Fruit fly (Drosophila melanogaster) whole organism, embryonic: ENCODE results near the gene Bsg.

Experiments used
- Awh ChIP-seq: fragments of 200-800 bp; sonication (Bioruptor generic); IDR thresholded peaks from 2 replicates; pipeline ENCODE4, ENCODE4 v1.3.6; 2022; ENCODE audit warnings: missing biosample characterization, missing genetic modification characterization
- Bdp1 ChIP-seq: fragments of 200-800 bp; sonication (Bioruptor generic); optimal IDR thresholded peaks from 3 replicates; lab custom pipeline; 2016; ENCODE audit warnings: missing biosample characterization, missing genetic modification characterization
- Blimp-1 ChIP-seq: fragments of 200-800 bp; sonication (Bioruptor generic); optimal IDR thresholded peaks from 3 replicates; lab custom pipeline; 2018; ENCODE audit warnings: missing biosample characterization, missing genetic modification characterization, mild to moderate bottlenecking, moderate library complexity, missing genetic modification reagents
- CG10543 ChIP-seq: fragments of 200-800 bp; sonication (Bioruptor generic); optimal IDR thresholded peaks from 3 replicates; lab custom pipeline; 2017; ENCODE audit warnings: missing biosample characterization, mild to moderate bottlenecking, missing genetic modification characterization, moderate library complexity
- CG11504 ChIP-seq: fragments of 200-800 bp; sonication (Bioruptor generic); optimal IDR thresholded peaks from 3 replicates; lab custom pipeline; 2019; ENCODE audit warnings: missing biosample characterization, mild to moderate bottlenecking, missing genetic modification characterization, moderate library complexity
- CG11695 ChIP-seq: fragments of 200-800 bp; sonication (Bioruptor generic); IDR thresholded peaks from 3 replicates; pipeline ENCODE4 v1.3.6; 2022; ENCODE audit warnings: missing biosample characterization, missing genetic modification characterization
- CG12071 ChIP-seq: fragments of 200-800 bp; sonication (Bioruptor generic); optimal IDR thresholded peaks from 3 replicates; lab custom pipeline; 2018; ENCODE audit warnings: missing biosample characterization, mild to moderate bottlenecking, missing genetic modification characterization
- CG1602 ChIP-seq: fragments of 200-800 bp; sonication (Bioruptor generic); optimal IDR thresholded peaks from 3 replicates; lab custom pipeline; 2016; ENCODE audit warnings: missing biosample characterization, missing genetic modification characterization
- CG3065 ChIP-seq: fragments of 200-800 bp; sonication (Bioruptor generic); optimal IDR thresholded peaks from 2 replicates; lab custom pipeline; 2016; ENCODE audit warnings: missing biosample characterization, missing genetic modification characterization
- CG34224 ChIP-seq: fragments of 200-800 bp; sonication (Bioruptor generic); IDR thresholded peaks from 3 replicates; pipeline ENCODE4 v1.3.6; 2022; ENCODE audit warnings: missing biosample characterization, missing genetic modification characterization; ENCODE audit not compliant: partially characterized antibody
- CG4282 ChIP-seq: fragments of 200-800 bp; sonication (Bioruptor generic); optimal IDR thresholded peaks from 2 replicates; lab custom pipeline; 2016; ENCODE audit warnings: missing biosample characterization, missing genetic modification characterization
- CG4404 ChIP-seq: fragments of 200-800 bp; sonication (Bioruptor generic); IDR thresholded peaks from 2 replicates; pipeline ENCODE4 v1.3.6; 2022; ENCODE audit warnings: missing biosample characterization, missing genetic modification characterization
- CG5953 ChIP-seq: fragments of 200-800 bp; sonication (Bioruptor generic); IDR thresholded peaks from 2 replicates; pipeline ENCODE4 v1.3.6; 2022; ENCODE audit warnings: missing biosample characterization, missing genetic modification characterization
- CG6689 ChIP-seq: fragments of 200-800 bp; sonication (Bioruptor generic); IDR thresholded peaks from 2 replicates; pipeline ENCODE4 v1.3.6; 2022; ENCODE audit warnings: missing biosample characterization, missing genetic modification characterization
- CG7556 ChIP-seq: fragments of 200-800 bp; sonication (Bioruptor generic); optimal IDR thresholded peaks from 2 replicates; lab custom pipeline; 2017; ENCODE audit warnings: missing biosample characterization, mild to moderate bottlenecking, missing genetic modification characterization
- CG7928 ChIP-seq: fragments of 200-800 bp; sonication (Bioruptor generic); optimal IDR thresholded peaks from 2 replicates; lab custom pipeline; 2017; ENCODE audit warnings: missing biosample characterization, mild to moderate bottlenecking, missing genetic modification characterization
- CG8290 ChIP-seq, 3 experiments: fragments of 200-800 bp; sonication (Bioruptor generic); optimal IDR thresholded peaks; 2 replicates each; lab custom pipeline; 2016 to 2019; ENCODE audit warnings: missing biosample characterization in 3 of 3, missing genetic modification characterization in 3 of 3, mild to moderate bottlenecking in 2 of 3, moderate library complexity in 1 of 3
- CG8359 ChIP-seq: fragments of 200-800 bp; sonication (Bioruptor generic); optimal IDR thresholded peaks from 2 replicates; lab custom pipeline; 2017; ENCODE audit warnings: missing biosample characterization, mild to moderate bottlenecking, missing genetic modification characterization, borderline replicate concordance
- CG9797 ChIP-seq: fragments of 200-800 bp; sonication (Bioruptor generic); optimal IDR thresholded peaks from 3 replicates; lab custom pipeline; 2018; ENCODE audit warnings: missing biosample characterization, mild to moderate bottlenecking, missing genetic modification characterization
- CTCF ChIP-seq: fragments of 200-800 bp; sonication (Bioruptor generic); optimal IDR thresholded peaks from 2 replicates; lab custom pipeline; 2017; ENCODE audit warnings: missing biosample characterization, mild to moderate bottlenecking, missing genetic modification characterization, moderate library complexity
- Dbx ChIP-seq: fragments of 200-800 bp; sonication (Bioruptor generic); IDR thresholded peaks from 3 replicates; pipeline ENCODE4 v1.3.6; 2022; ENCODE audit warnings: missing biosample characterization, missing genetic modification characterization
- Dip3 ChIP-seq: fragments of 200-800 bp; sonication (Bioruptor generic); optimal IDR thresholded peaks from 3 replicates; lab custom pipeline; 2016; ENCODE audit warnings: missing biosample characterization, missing genetic modification characterization
- Elba2 ChIP-seq: fragments of 200-800 bp; sonication (Bioruptor generic); optimal IDR thresholded peaks from 3 replicates; lab custom pipeline; 2016; ENCODE audit warnings: missing biosample characterization, missing genetic modification characterization
- Gsc ChIP-seq: fragments of 200-800 bp; sonication (Bioruptor generic); IDR thresholded peaks from 2 replicates; pipeline ENCODE4 v1.3.6; 2022; ENCODE audit warnings: missing biosample characterization, missing genetic modification characterization
- H2.0 ChIP-seq: fragments of 200-800 bp; sonication (Bioruptor generic); IDR thresholded peaks from 2 replicates; pipeline ENCODE4 v1.3.6; 2022; ENCODE audit warnings: missing biosample characterization, missing genetic modification characterization
- MBD-R2 ChIP-seq: fragments of 200-800 bp; sonication (Bioruptor generic); IDR thresholded peaks from 2 replicates; pipeline ENCODE4 v1.3.6; 2022; ENCODE audit warnings: missing biosample characterization, missing genetic modification characterization
- Mes4 ChIP-seq: fragments of 200-800 bp; sonication (Bioruptor generic); optimal IDR thresholded peaks from 2 replicates; lab custom pipeline; 2016; ENCODE audit warnings: missing biosample characterization, missing genetic modification characterization
- Nf-YA ChIP-seq: fragments of 200-800 bp; sonication (Bioruptor generic); IDR thresholded peaks from 2 replicates; pipeline ENCODE4 v1.3.6; 2022; ENCODE audit warnings: missing biosample characterization, missing genetic modification characterization
- Ravus ChIP-seq: fragments of 200-800 bp; sonication (Bioruptor generic); IDR thresholded peaks from 2 replicates; pipeline ENCODE4 v1.3.6; 2022; ENCODE audit warnings: missing biosample characterization, missing genetic modification characterization
- Rfx ChIP-seq: fragments of 200-800 bp; sonication (Bioruptor generic); IDR thresholded peaks from 2 replicates; pipeline ENCODE4 v1.3.6; 2022; ENCODE audit warnings: missing biosample characterization, missing genetic modification characterization
- Rx ChIP-seq: fragments of 200-800 bp; sonication (Bioruptor generic); IDR thresholded peaks from 2 replicates; pipeline ENCODE4 v1.3.6; 2022; ENCODE audit warnings: missing biosample characterization, missing genetic modification characterization
- Side ChIP-seq: fragments of 200-800 bp; sonication (Bioruptor generic); optimal IDR thresholded peaks from 2 replicates; lab custom pipeline; 2016; ENCODE audit warnings: missing biosample characterization, missing genetic modification characterization
- bab2 ChIP-seq: fragments of 200-800 bp; sonication (Bioruptor generic); optimal IDR thresholded peaks from 2 replicates; lab custom pipeline; 2016; ENCODE audit warnings: missing biosample characterization, missing genetic modification characterization
- br ChIP-seq: fragments of >200 bp; optimal IDR thresholded peaks from 2 replicates; lab custom pipeline; 2017
- eve ChIP-seq, 2 experiments: fragments of >200 bp; optimal IDR thresholded peaks; 2 replicates each; lab custom pipeline; 2017; ENCODE audit warnings: missing biosample characterization in 2 of 2, missing genetic modification characterization in 2 of 2
- fd64A ChIP-seq: fragments of 200-800 bp; sonication (Bioruptor generic); optimal IDR thresholded peaks from 3 replicates; lab custom pipeline; 2018; ENCODE audit warnings: missing biosample characterization, mild to moderate bottlenecking, missing genetic modification characterization
- gsb ChIP-seq: fragments of 200-800 bp; sonication (Bioruptor generic); IDR thresholded peaks from 2 replicates; pipeline ENCODE4 v1.3.6; 2022; ENCODE audit warnings: missing biosample characterization, missing genetic modification characterization
- gt ChIP-seq: fragments of 200-800 bp; sonication (Bioruptor generic); IDR thresholded peaks from 2 replicates; pipeline ENCODE4 v1.3.6; 2022; ENCODE audit warnings: missing biosample characterization, missing genetic modification characterization
- her ChIP-seq: fragments of 200-800 bp; sonication (Bioruptor generic); optimal IDR thresholded peaks from 2 replicates; lab custom pipeline; 2016; ENCODE audit warnings: missing biosample characterization, missing genetic modification characterization
- ind ChIP-seq: fragments of 200-800 bp; sonication (Bioruptor generic); optimal IDR thresholded peaks from 3 replicates; lab custom pipeline; 2016; ENCODE audit warnings: missing biosample characterization, missing genetic modification characterization
- inv ChIP-seq: fragments of 200-800 bp; sonication (Bioruptor generic); IDR thresholded peaks from 2 replicates; pipeline ENCODE4 v1.3.6; 2022; ENCODE audit warnings: missing biosample characterization, missing genetic modification characterization; ENCODE audit not compliant: partially characterized antibody
- jing ChIP-seq: fragments of 200-800 bp; sonication (Bioruptor generic); optimal IDR thresholded peaks from 2 replicates; lab custom pipeline; 2018; ENCODE audit warnings: missing biosample characterization, mild to moderate bottlenecking, missing genetic modification characterization
- lab ChIP-seq: fragments of 200-800 bp; sonication (Bioruptor generic); optimal IDR thresholded peaks from 3 replicates; lab custom pipeline; 2017; ENCODE audit warnings: missing biosample characterization, missing genetic modification characterization, mild to moderate bottlenecking, moderate library complexity, missing genetic modification reagents
- nmo ChIP-seq: fragments of 200-800 bp; sonication (Bioruptor generic); optimal IDR thresholded peaks from 2 replicates; lab custom pipeline; 2018; ENCODE audit warnings: missing biosample characterization, mild to moderate bottlenecking, missing genetic modification characterization, moderate library complexity
- repo ChIP-seq: fragments of 200-800 bp; sonication (Bioruptor generic); optimal IDR thresholded peaks from 2 replicates; lab custom pipeline; 2016; ENCODE audit warnings: missing biosample characterization, missing genetic modification characterization
- scrt ChIP-seq: fragments of 200-800 bp; sonication (Bioruptor generic); optimal IDR thresholded peaks from 2 replicates; lab custom pipeline; 2018; ENCODE audit warnings: missing biosample characterization, mild to moderate bottlenecking, missing genetic modification characterization, moderate library complexity
- sd ChIP-seq: fragments of 200-800 bp; sonication (Bioruptor generic); optimal IDR thresholded peaks from 3 replicates; lab custom pipeline; 2018; ENCODE audit warnings: missing biosample characterization, mild to moderate bottlenecking, missing genetic modification characterization, moderate library complexity
- sima ChIP-seq: fragments of 200-800 bp; sonication (Bioruptor generic); optimal IDR thresholded peaks from 2 replicates; lab custom pipeline; 2016; ENCODE audit warnings: missing biosample characterization, missing genetic modification characterization
- stwl ChIP-seq: fragments of 200-800 bp; sonication (Bioruptor generic); optimal IDR thresholded peaks from 3 replicates; lab custom pipeline; 2018; ENCODE audit warnings: missing biosample characterization, mild to moderate bottlenecking, missing genetic modification characterization, moderate library complexity
- tgo ChIP-seq: fragments of 200-800 bp; sonication (Bioruptor generic); IDR thresholded peaks from 3 replicates; pipeline ENCODE4 v1.3.6; 2022; ENCODE audit warnings: missing biosample characterization, missing genetic modification characterization
- unc-4 ChIP-seq: fragments of 200-800 bp; sonication (Bioruptor generic); IDR thresholded peaks from 2 replicates; pipeline ENCODE4 v1.3.6; 2022; ENCODE audit warnings: missing biosample characterization, missing genetic modification characterization; ENCODE audit not compliant: partially characterized antibody
- yki ChIP-seq: fragments of >200 bp; optimal IDR thresholded peaks from 3 replicates; lab custom pipeline; 2018

Gene Bsg

dm6 chr2L:8156682-8157081, 73.5 kb downstream of the Bsg start (continued):
- TF ChIP-seq repo (GFP tag; lab: Kevin White, UChicago) (peak; percentile 77), CG34224 (peak; percentile 50; the same call in 2 of the 3 replicates), jing (GFP tag; lab: Kevin White, UChicago) (peak; percentile 11), CG11695 (GFP tag; lab: Robert Waterston, UW) (peak; percentile 71; the same call in 2 of the 3 replicates), unc-4 (GFP tag; lab: Robert Waterston, UW) (0 out of 2 replicates have a peak, but pooled peaks have one; percentile 35), ind (GFP tag; lab: Kevin White, UChicago) (peak; percentile 79), Bdp1 (GFP tag; lab: Kevin White, UChicago) (peak; percentile 68), CG11504 (tag; lab: Kevin White, UChicago) (peak; percentile 71), eve (GFP tag; optimal IDR thresholded peaks at IDR 0.05; lab: Kevin White, UChicago) (no peak), sd (tag; lab: Kevin White, UChicago) (peak; percentile 22), Nf-YA (GFP tag; lab: Robert Waterston, UW) (no peak), Awh (GFP tag; lab: Robert Waterston, UW) (peak; percentile 60), CG5953 (no peak), Dbx (GFP tag; lab: Robert Waterston, UW) (peak; percentile 49; the same call in 1 of the 3 replicates), CG6689 (peak; percentile 69; the same call in 1 of the 2 replicates), Gsc (GFP tag; lab: Robert Waterston, UW) (no peak), br (lab: Kevin White, UChicago) (no peak), bab2 (GFP tag; lab: Kevin White, UChicago) (peak; percentile 76), CG3065 (peak; percentile 25), fd64A (GFP tag; lab: Kevin White, UChicago) (no peak), CG10543 (GFP tag; lab: Kevin White, UChicago) (peak; percentile 23), inv (GFP tag; lab: Robert Waterston, UW) (no peak), sima (no peak), CG7556 (peak; percentile 61), Elba2 (GFP tag; lab: Kevin White, UChicago) (no peak), MBD-R2 (GFP tag; lab: Robert Waterston, UW) (peak; percentile 90), CG4282 (GFP tag; lab: Kevin White, UChicago) (no peak), gsb (GFP tag; lab: Robert Waterston, UW) (peak; percentile 15; the same call in 1 of the 2 replicates), Mes4 (GFP tag; lab: Kevin White, UChicago) (peak; percentile 34), lab (GFP tag; lab: Kevin White, UChicago) (peak; percentile 81), Side (GFP tag; lab: Kevin White, UChicago) (peak; percentile 69), her (GFP tag; lab: Kevin White, UChicago) (peak; percentile 47), CG8359 (no peak), Ravus (GFP tag; lab: Robert Waterston, UW) (peak; percentile 3; the same call in 1 of the 2 replicates), stwl (tag; lab: Kevin White, UChicago) (peak; percentile 77), Blimp-1 (GFP tag; lab: Kevin White, UChicago) (peak; percentile 67), CG1602 (GFP tag; lab: Kevin White, UChicago) (no peak), nmo (GFP tag; lab: Kevin White, UChicago) (peak; percentile 76), CG8290 (GFP tag; optimal IDR thresholded peaks at IDR 0.05; lab: Kevin White, UChicago) (peak; percentile 26), CG8290 (tag; optimal IDR thresholded peaks at IDR 0.05; lab: Kevin White, UChicago) (peak in 1 of 2 experiments; percentile 83), Rx (GFP tag; lab: Robert Waterston, UW) (peak; percentile 43; the same call in 1 of the 2 replicates), gt (no peak), CG4404 (GFP tag; lab: Robert Waterston, UW) (peak; percentile 52), H2.0 (GFP tag; lab: Robert Waterston, UW) (peak; percentile 41; the same call in 1 of the 2 replicates), tgo (GFP tag; lab: Robert Waterston, UW) (peak; percentile 18; the same call in 1 of the 3 replicates), scrt (GFP tag; lab: Kevin White, UChicago) (peak; percentile 95), CG7928 (GFP tag; lab: Kevin White, UChicago) (peak; percentile 75), yki (lab: Kevin White, UChicago) (no peak), CG9797 (peak; percentile 23), CG12071 (GFP tag; lab: Kevin White, UChicago) (peak; percentile 9), Dip3 (peak; percentile 76), CTCF (GFP tag; lab: Kevin White, UChicago) (peak; percentile 0), Rfx (GFP tag; lab: Robert Waterston, UW) (peak; percentile 79)
